Fruit fly (Drosophila melanogaster) whole organism, embryonic: ENCODE measurements around the gene Grasp65.

ENCODE experiments used
- Bdp1 ChIP-seq: fragments of 200-800 bp; sonication (Bioruptor generic); optimal IDR thresholded peaks from 3 replicates; lab custom pipeline; 2016; ENCODE audit warnings: missing biosample characterization, missing genetic modification characterization
- BtbVII ChIP-seq: fragments of 200-800 bp; sonication (Bioruptor generic); optimal IDR thresholded peaks from 3 replicates; lab custom pipeline; 2017; ENCODE audit warnings: missing biosample characterization, mild to moderate bottlenecking, missing genetic modification characterization
- CG10565 ChIP-seq: fragments of 200-800 bp; sonication (Bioruptor generic); optimal IDR thresholded peaks from 3 replicates; lab custom pipeline; 2016; ENCODE audit warnings: missing biosample characterization, mild to moderate bottlenecking, missing genetic modification characterization
- CG10979 ChIP-seq: fragments of 200-800 bp; sonication (Bioruptor generic); optimal IDR thresholded peaks from 2 replicates; lab custom pipeline; 2018; ENCODE audit warnings: missing biosample characterization, mild to moderate bottlenecking, missing genetic modification characterization, moderate library complexity
- CG11093 ChIP-seq: fragments of 200-800 bp; sonication (Bioruptor generic); IDR thresholded peaks from 3 replicates; pipeline ENCODE4 v1.3.6; 2022; ENCODE audit warnings: missing biosample characterization, missing genetic modification characterization
- CG12299 ChIP-seq: fragments of 200-800 bp; sonication (Bioruptor generic); optimal IDR thresholded peaks from 2 replicates; lab custom pipeline; 2018; ENCODE audit warnings: missing biosample characterization, mild to moderate bottlenecking, missing genetic modification characterization
- CG13296 ChIP-seq: fragments of 200-800 bp; sonication (Bioruptor generic); optimal IDR thresholded peaks from 3 replicates; lab custom pipeline; 2018; ENCODE audit warnings: missing biosample characterization, mild to moderate bottlenecking, missing genetic modification characterization
- CG13624 ChIP-seq: fragments of 200-800 bp; sonication (Bioruptor generic); optimal IDR thresholded peaks from 2 replicates; lab custom pipeline; 2016; ENCODE audit warnings: missing biosample characterization, missing genetic modification characterization
- CG14050 ChIP-seq: fragments of 200-800 bp; sonication (Bioruptor generic); IDR thresholded peaks from 3 replicates; pipeline ENCODE4 v1.3.6; 2022; ENCODE audit warnings: missing biosample characterization, missing genetic modification characterization
- CG17359 ChIP-seq: fragments of 200-800 bp; sonication (Bioruptor generic); optimal IDR thresholded peaks from 3 replicates; lab custom pipeline; 2018; ENCODE audit warnings: missing biosample characterization, mild to moderate bottlenecking, missing genetic modification characterization, moderate library complexity
- CG18262 ChIP-seq: fragments of 200-800 bp; optimal IDR thresholded peaks from 3 replicates; lab custom pipeline; 2019; ENCODE audit warnings: missing biosample characterization, mild to moderate bottlenecking, missing genetic modification characterization, moderate library complexity
- CG2678 ChIP-seq: fragments of 200-800 bp; sonication (Bioruptor generic); optimal IDR thresholded peaks from 3 replicates; lab custom pipeline; 2019; ENCODE audit warnings: missing biosample characterization, mild to moderate bottlenecking, missing genetic modification characterization, moderate library complexity
- CG30403 ChIP-seq: fragments of 200-800 bp; sonication (Bioruptor generic); optimal IDR thresholded peaks from 3 replicates; lab custom pipeline; 2016; ENCODE audit warnings: missing biosample characterization, missing genetic modification characterization
- CG32767 ChIP-seq: fragments of 200-800 bp; sonication (Bioruptor generic); IDR thresholded peaks from 2 replicates; pipeline ENCODE4 v1.3.6; 2022; ENCODE audit warnings: missing biosample characterization, missing genetic modification characterization
- CG33557 ChIP-seq: fragments of 200-800 bp; sonication (Bioruptor generic); optimal IDR thresholded peaks from 2 replicates; lab custom pipeline; 2019; ENCODE audit warnings: missing biosample characterization, mild to moderate bottlenecking, missing genetic modification characterization, moderate library complexity
- CG4617 ChIP-seq: fragments of 200-800 bp; sonication (Bioruptor generic); optimal IDR thresholded peaks from 3 replicates; lab custom pipeline; 2016; ENCODE audit warnings: missing biosample characterization, missing genetic modification characterization, borderline replicate concordance
- CG4820 ChIP-seq: fragments of 200-800 bp; sonication (Bioruptor generic); optimal IDR thresholded peaks from 3 replicates; lab custom pipeline; 2016; ENCODE audit warnings: missing biosample characterization, missing genetic modification characterization
- CG6654 ChIP-seq: fragments of 200-800 bp; sonication (Bioruptor generic); optimal IDR thresholded peaks from 2 replicates; lab custom pipeline; 2017; ENCODE audit warnings: missing biosample characterization, mild to moderate bottlenecking, missing genetic modification characterization
- CG7963 ChIP-seq: fragments of 200-800 bp; sonication (Bioruptor generic); IDR thresholded peaks from 3 replicates; pipeline ENCODE4 v1.3.6; 2022; ENCODE audit warnings: missing biosample characterization, missing genetic modification characterization; ENCODE audit not compliant: partially characterized antibody
- Dip2 ChIP-seq: fragments of 200-800 bp; sonication (Bioruptor generic); IDR thresholded peaks from 2 replicates; pipeline ENCODE4 v1.3.6; 2022; ENCODE audit warnings: missing biosample characterization, missing genetic modification characterization
- Doc2 ChIP-seq: fragments of 200-800 bp; sonication (Bioruptor generic); IDR thresholded peaks from 2 replicates; pipeline ENCODE4 v1.3.6; 2022; ENCODE audit warnings: missing biosample characterization, missing genetic modification characterization
- Dp ChIP-seq: fragments of 200-800 bp; sonication (Bioruptor generic); optimal IDR thresholded peaks from 2 replicates; lab custom pipeline; 2018; ENCODE audit warnings: missing biosample characterization, mild to moderate bottlenecking, missing genetic modification characterization, moderate library complexity
- Ets97D ChIP-seq: fragments of 200-800 bp; sonication (Bioruptor generic); optimal IDR thresholded peaks from 3 replicates; lab custom pipeline; 2016; ENCODE audit warnings: missing biosample characterization, missing genetic modification characterization
- Fer3 ChIP-seq: fragments of 200-800 bp; sonication (Bioruptor generic); optimal IDR thresholded peaks from 2 replicates; lab custom pipeline; 2018; ENCODE audit warnings: missing biosample characterization, mild to moderate bottlenecking, missing genetic modification characterization, moderate library complexity
- HmgZ ChIP-seq: fragments of 200-800 bp; sonication (Bioruptor generic); optimal IDR thresholded peaks from 2 replicates; lab custom pipeline; 2018; ENCODE audit warnings: missing biosample characterization, mild to moderate bottlenecking, missing genetic modification characterization
- Hsf ChIP-seq: fragments of 200-800 bp; sonication (Bioruptor generic); optimal IDR thresholded peaks from 3 replicates; lab custom pipeline; 2016; ENCODE audit warnings: missing biosample characterization, missing genetic modification characterization
- Kr ChIP-seq: fragments of 200-800 bp; sonication (Bioruptor generic); optimal IDR thresholded peaks from 2 replicates; lab custom pipeline; 2017; ENCODE audit warnings: missing biosample characterization, mild to moderate bottlenecking, missing genetic modification characterization
- MBD-R2 ChIP-seq: fragments of 200-800 bp; sonication (Bioruptor generic); IDR thresholded peaks from 2 replicates; pipeline ENCODE4 v1.3.6; 2022; ENCODE audit warnings: missing biosample characterization, missing genetic modification characterization
- Neu2 ChIP-seq: fragments of 200-800 bp; sonication (Bioruptor generic); optimal IDR thresholded peaks from 3 replicates; lab custom pipeline; 2016; ENCODE audit warnings: missing biosample characterization, missing genetic modification characterization, borderline replicate concordance
- Stat92E ChIP-seq, 3 experiments: fragments of >200 bp in 2 of 3; fragments of 200-800 bp in 1 of 3; sonication (Bioruptor generic) in 1 of 3; optimal IDR thresholded peaks; 2 replicates each; lab custom pipeline; 2017 to 2019; ENCODE audit warnings: missing biosample characterization in 3 of 3, missing genetic modification characterization in 3 of 3, mild to moderate bottlenecking in 1 of 3, moderate library complexity in 1 of 3
- ase ChIP-seq: fragments of 200-800 bp; sonication (Bioruptor generic); IDR thresholded peaks from 3 replicates; pipeline ENCODE4 v1.3.6; 2022; ENCODE audit warnings: missing biosample characterization, missing genetic modification characterization
- bowl ChIP-seq: fragments of 200-800 bp; sonication (Bioruptor generic); IDR thresholded peaks from 2 replicates; pipeline ENCODE4 v1.3.6; 2022; ENCODE audit warnings: missing biosample characterization, missing genetic modification characterization
- bsh ChIP-seq, 2 experiments: fragments of 200-800 bp; sonication (Bioruptor generic); optimal IDR thresholded peaks; 2 replicates each; lab custom pipeline; 2017 to 2018; ENCODE audit warnings: mild to moderate bottlenecking in 2 of 2, missing biosample characterization in 2 of 2, missing genetic modification characterization in 2 of 2, moderate library complexity in 1 of 2
- chm ChIP-seq: fragments of 200-800 bp; sonication (Bioruptor generic); IDR thresholded peaks from 2 replicates; pipeline ENCODE4 v1.3.6; 2022; ENCODE audit warnings: missing biosample characterization, missing genetic modification characterization
- dati ChIP-seq: fragments of 200-800 bp; sonication (Bioruptor generic); IDR thresholded peaks from 2 replicates; pipeline ENCODE4 v1.3.6; 2022; ENCODE audit warnings: missing biosample characterization, missing genetic modification characterization
- eve ChIP-seq, 2 experiments: fragments of >200 bp; optimal IDR thresholded peaks; 2 replicates each; lab custom pipeline; 2017; ENCODE audit warnings: missing biosample characterization in 2 of 2, missing genetic modification characterization in 2 of 2
- fd64A ChIP-seq: fragments of 200-800 bp; sonication (Bioruptor generic); optimal IDR thresholded peaks from 3 replicates; lab custom pipeline; 2018; ENCODE audit warnings: missing biosample characterization, mild to moderate bottlenecking, missing genetic modification characterization
- lbe ChIP-seq: fragments of 200-800 bp; sonication (Bioruptor generic); optimal IDR thresholded peaks from 2 replicates; lab custom pipeline; 2016; ENCODE audit warnings: missing biosample characterization, mild to moderate bottlenecking, missing genetic modification characterization
- mam ChIP-seq: fragments of 200-800 bp; sonication (Bioruptor generic); optimal IDR thresholded peaks from 3 replicates; lab custom pipeline; 2016; ENCODE audit warnings: missing biosample characterization, missing genetic modification characterization
- onecut ChIP-seq: fragments of 200-800 bp; sonication (Bioruptor generic); IDR thresholded peaks from 2 replicates; pipeline ENCODE4 v1.3.6; 2022; ENCODE audit warnings: missing biosample characterization, missing genetic modification characterization
- pb ChIP-seq: fragments of 200-800 bp; sonication (Bioruptor generic); optimal IDR thresholded peaks from 3 replicates; lab custom pipeline; 2016; ENCODE audit warnings: missing biosample characterization, missing genetic modification characterization
- pnt ChIP-seq: fragments of 200-800 bp; sonication (Bioruptor generic); optimal IDR thresholded peaks from 3 replicates; lab custom pipeline; 2016; ENCODE audit warnings: missing biosample characterization, missing genetic modification characterization
- repo ChIP-seq: fragments of 200-800 bp; sonication (Bioruptor generic); optimal IDR thresholded peaks from 2 replicates; lab custom pipeline; 2016; ENCODE audit warnings: missing biosample characterization, missing genetic modification characterization
- ro ChIP-seq: fragments of 200-800 bp; sonication (Bioruptor generic); IDR thresholded peaks from 2 replicates; pipeline ENCODE4 v1.3.6; 2022; ENCODE audit warnings: missing biosample characterization, missing genetic modification characterization
- sim ChIP-seq: fragments of 200-800 bp; sonication (Bioruptor generic); IDR thresholded peaks from 2 replicates; pipeline ENCODE4 v1.3.6; 2022; ENCODE audit warnings: missing biosample characterization, missing genetic modification characterization
- sna ChIP-seq: fragments of 200-800 bp; sonication (Bioruptor generic); IDR thresholded peaks from 2 replicates; pipeline ENCODE4 v1.3.6; 2022; ENCODE audit warnings: missing biosample characterization, missing genetic modification characterization; ENCODE audit not compliant: partially characterized antibody
- tin ChIP-seq: fragments of 200-800 bp; sonication (Bioruptor generic); optimal IDR thresholded peaks from 3 replicates; lab custom pipeline; 2016; ENCODE audit warnings: missing biosample characterization, missing genetic modification characterization
- trem ChIP-seq: fragments of 200-800 bp; optimal IDR thresholded peaks from 3 replicates; lab custom pipeline; 2019; ENCODE audit warnings: missing biosample characterization, mild to moderate bottlenecking, missing genetic modification characterization, moderate library complexity

Grasp65 gene

DNA sequence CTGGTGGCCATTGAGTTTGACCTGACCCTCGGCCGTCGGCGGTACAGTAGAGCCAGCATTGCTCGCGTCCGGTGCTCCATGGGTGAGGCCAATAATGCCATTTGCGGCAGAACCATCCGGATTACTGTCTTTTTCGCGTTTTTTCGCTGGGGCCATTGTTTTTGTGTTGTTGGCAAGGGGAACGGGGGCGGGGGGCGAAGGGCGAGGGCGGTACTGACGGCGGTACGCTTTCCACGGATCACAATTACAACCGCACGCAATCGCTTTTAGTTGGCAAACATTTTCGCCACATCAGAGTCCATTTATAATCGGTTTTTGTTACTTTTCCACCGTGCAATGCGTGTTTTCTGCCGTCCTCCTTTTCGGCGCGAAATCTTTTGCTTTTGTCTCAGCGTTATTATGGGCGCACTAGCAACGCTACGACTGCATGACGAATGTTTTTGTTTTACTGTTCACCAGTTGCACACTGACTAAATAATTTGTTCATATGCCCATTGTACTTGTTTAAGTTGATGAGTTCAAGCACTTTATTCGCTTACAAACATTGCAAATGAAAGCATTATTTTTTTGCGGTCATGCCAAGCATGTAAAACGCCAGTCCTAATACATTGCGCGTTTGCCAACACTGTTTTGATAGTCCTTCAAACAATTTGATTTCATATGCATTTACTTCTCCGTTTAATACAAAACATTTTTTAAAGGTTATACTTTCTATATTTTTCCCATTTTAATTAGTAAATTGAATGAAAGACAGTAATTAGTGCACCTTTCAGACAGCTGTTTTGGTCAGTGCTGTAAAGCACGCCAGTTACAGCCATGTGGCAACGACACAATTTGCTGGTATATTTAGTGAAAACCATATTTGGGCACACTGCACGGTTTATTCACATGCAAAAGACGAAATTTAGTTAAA is 1.7 kb upstream of the Grasp65 start, which contains the start of gene Pfdn6 (continued):
- peak; percentile 70 for TF ChIP-seq lbe (GFP tag; lab: Kevin White, UChicago)
- TF ChIP-seq dati = 0 out of 2 replicates have a peak, but pooled peaks have one; percentile 39
- peak; percentile 24 for TF ChIP-seq CG33557
- TF ChIP-seq Hsf (GFP tag; lab: Kevin White, UChicago) = peak; percentile 89
- peak; percentile 56 for TF ChIP-seq CG4820 (GFP tag; lab: Kevin White, UChicago)
- peak; percentile 76 for TF ChIP-seq CG4617 (GFP tag; lab: Kevin White, UChicago)
- peak; percentile 73 for TF ChIP-seq MBD-R2
- TF ChIP-seq BtbVII (GFP tag; lab: Kevin White, UChicago) = peak; percentile 35
- no peak for TF ChIP-seq CG13296 (GFP tag; lab: Kevin White, UChicago)
- TF ChIP-seq repo (GFP tag; lab: Kevin White, UChicago) = peak; percentile 52
- no peak for TF ChIP-seq CG6654 (GFP tag; lab: Kevin White, UChicago)
- peak; percentile 63 for TF ChIP-seq mam (GFP tag; lab: Kevin White, UChicago)
- peak; percentile 90 for TF ChIP-seq CG30403 (GFP tag; lab: Kevin White, UChicago)
- no peak for TF ChIP-seq ro (GFP tag; lab: Robert Waterston, UW)
- TF ChIP-seq pb (GFP tag; lab: Kevin White, UChicago) = peak; percentile 57
- TF ChIP-seq CG32767 = peak; percentile 68
- no peak for TF ChIP-seq eve (GFP tag; optimal IDR thresholded peaks at IDR 0.05; lab: Kevin White, UChicago)
- TF ChIP-seq CG17359 = peak; percentile 59
- TF ChIP-seq Bdp1 (GFP tag; lab: Kevin White, UChicago) = peak; percentile 78
- TF ChIP-seq Doc2 (GFP tag; lab: Robert Waterston, UW) = peak; percentile 61; the same call in 1 of the 2 replicates
- no peak for TF ChIP-seq Stat92E (GFP tag; optimal IDR thresholded peaks at IDR 0.05; lab: Kevin White, UChicago)
- peak; percentile 60; the same call in 1 of the 3 replicates for TF ChIP-seq CG7963 (GFP tag; lab: Robert Waterston, UW)
- TF ChIP-seq sim (GFP tag; lab: Robert Waterston, UW) = no peak
- TF ChIP-seq CG14050 = peak; percentile 72
- TF ChIP-seq ase (GFP tag; lab: Robert Waterston, UW) = peak; percentile 69
- peak in 1 of 2 experiments; percentile 64 for TF ChIP-seq bsh (GFP tag; optimal IDR thresholded peaks at IDR 0.05; lab: Kevin White, UChicago)
- peak; percentile 79 for TF ChIP-seq onecut (GFP tag; lab: Robert Waterston, UW)
- TF ChIP-seq Fer3 = peak; percentile 70
- peak; percentile 75 for TF ChIP-seq Ets97D (GFP tag; lab: Kevin White, UChicago)
- TF ChIP-seq CG12299 = peak; percentile 17
- peak; percentile 72 for TF ChIP-seq sna
- no peak for TF ChIP-seq chm (GFP tag; lab: Robert Waterston, UW)
- TF ChIP-seq Dip2 (GFP tag; lab: Robert Waterston, UW) = peak; percentile 22; the same call in 1 of the 2 replicates
- TF ChIP-seq trem (tag; lab: Kevin White, UChicago) = peak; percentile 77
- peak; percentile 44 for TF ChIP-seq pnt (GFP tag; lab: Kevin White, UChicago)
- TF ChIP-seq CG13624 = peak; percentile 72
- TF ChIP-seq bowl (GFP tag; lab: Robert Waterston, UW) = 0 out of 2 replicates have a peak, but pooled peaks have one; percentile 19
- peak; percentile 6 for TF ChIP-seq fd64A (GFP tag; lab: Kevin White, UChicago)
- peak; percentile 67 for TF ChIP-seq tin (GFP tag; lab: Kevin White, UChicago)
- TF ChIP-seq CG10979 = peak; percentile 85
- no peak for TF ChIP-seq CG10565 (GFP tag; lab: Kevin White, UChicago)
- peak; percentile 72 for TF ChIP-seq CG18262
- peak; percentile 72; the same call in 2 of the 3 replicates for TF ChIP-seq CG11093 (GFP tag; lab: Robert Waterston, UW)
- TF ChIP-seq CG2678 (tag; lab: Kevin White, UChicago) = peak; percentile 39
- TF ChIP-seq Kr = no peak
- TF ChIP-seq HmgZ (tag; lab: Kevin White, UChicago) = peak; percentile 55
- no peak for TF ChIP-seq Neu2
- TF ChIP-seq Dp (GFP tag; lab: Kevin White, UChicago) = peak; percentile 35
